Worm (Caenorhabditis elegans): ENCODE data around the gene ZC518.8.
"Not testable (repeated sequence)": the region's sequence is repeated elsewhere in the genome, so short reads cannot be mapped to it uniquely, and the experiment has no call there.

ZC518.8 gene

ce11 chrIV:12326932-12327331 is 34.8 kb downstream of the ZC518.8 start, which contains the start of gene F19B6.3:
TSS of gene F19B6.3 (plus strand) at chrIV:12327232.
- TF ChIP-seq ceh-22 (tag; optimal IDR thresholded peaks at IDR 0.05); hlh-6 (tag; optimal IDR thresholded peaks at IDR 0.05); ceh-19 (GFP tag; optimal IDR thresholded peaks at IDR 0.05): not testable (repeated sequence)

Measured in whole organism, late embryonic.